Fruit fly (Drosophila melanogaster): ENCODE measurements around the gene CG7907.

The CG7907 gene

DNA sequence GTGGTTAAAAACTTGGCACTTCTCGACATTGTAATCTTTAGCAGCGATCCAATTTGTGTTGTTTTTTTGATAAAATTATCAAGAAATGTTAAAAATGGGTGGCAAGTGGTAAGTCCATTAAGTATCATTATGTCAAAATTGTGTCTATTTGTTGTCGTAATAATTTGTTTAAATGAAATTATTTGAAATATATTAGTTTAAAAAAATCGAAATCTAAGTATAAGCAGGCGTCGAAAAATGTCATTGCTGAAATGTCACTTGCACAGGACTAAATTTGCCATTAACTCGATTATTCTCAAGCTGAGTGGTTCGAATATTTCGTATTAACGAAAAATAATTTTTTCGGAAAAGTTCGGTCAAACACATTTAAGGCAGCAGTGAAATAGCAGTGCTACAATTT lies at the start of gene CG7907:
Gene CG7907 (plus strand): TSS at position 301 of the 400 bp plus-strand sequence.
- TF ChIP-seq CG8478 (optimal IDR thresholded peaks at IDR 0.05) (no peak), CTCF (optimal IDR thresholded peaks at IDR 0.05) (no peak)

DNA sequence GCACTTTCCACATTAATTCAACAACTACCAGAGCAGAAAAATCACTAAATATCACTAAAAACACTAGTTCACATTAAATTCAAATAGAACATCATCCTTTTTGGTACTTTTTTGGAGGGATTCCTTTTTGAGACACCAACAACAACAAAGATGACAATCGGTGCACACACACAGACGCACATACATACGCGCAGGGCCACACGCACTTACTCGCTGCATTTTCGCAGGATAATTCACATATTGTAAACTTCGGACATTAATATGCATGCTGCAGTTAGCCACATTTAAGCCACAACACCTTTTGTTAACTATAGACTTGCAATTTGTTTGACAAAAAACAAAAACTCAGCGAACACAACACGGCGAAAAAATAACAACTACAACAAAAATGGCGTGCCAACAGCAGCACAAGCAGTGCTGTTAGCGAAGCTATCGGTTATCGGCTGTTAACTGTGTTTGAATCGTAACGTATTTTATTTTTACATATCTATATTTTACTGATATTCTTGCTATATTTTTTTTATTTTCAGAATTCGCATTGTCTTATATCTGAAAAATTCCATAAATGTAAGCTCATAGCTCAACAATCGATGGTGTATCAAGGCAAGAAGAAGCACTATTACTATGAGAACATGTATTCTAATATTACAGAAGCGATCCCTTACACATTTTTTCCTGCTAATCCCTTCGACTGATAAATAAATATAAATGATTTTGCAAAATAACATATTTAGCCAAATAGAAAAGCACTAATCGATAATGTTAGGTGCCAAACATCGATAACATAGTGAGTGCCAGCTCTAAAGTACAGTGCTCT lies 44.0 kb upstream of the CG7907 start:
- TF ChIP-seq CG8478 (optimal IDR thresholded peaks at IDR 0.05) (no peak), CTCF (optimal IDR thresholded peaks at IDR 0.05) (no peak)

DNA sequence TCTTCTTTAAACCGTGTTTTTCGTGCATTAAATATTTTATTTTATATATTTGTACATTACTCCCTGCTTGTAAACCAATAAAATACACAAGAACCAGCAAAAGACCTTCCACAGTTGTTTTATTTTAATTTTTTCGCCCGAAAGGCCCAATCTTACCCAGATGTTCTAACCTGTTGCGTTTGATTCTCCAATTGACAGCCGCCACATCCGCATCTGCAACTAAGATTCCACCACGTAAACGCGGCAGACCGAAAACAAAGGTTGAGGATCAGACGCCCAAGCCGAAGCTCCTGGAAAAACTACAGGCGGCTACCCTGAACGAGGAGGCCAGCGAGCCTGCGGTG lies 43.4 kb upstream of the CG7907 start:
- TF ChIP-seq CG8478 (optimal IDR thresholded peaks at IDR 0.05): no peak
- TF ChIP-seq CTCF (optimal IDR thresholded peaks at IDR 0.05): no peak

DNA sequence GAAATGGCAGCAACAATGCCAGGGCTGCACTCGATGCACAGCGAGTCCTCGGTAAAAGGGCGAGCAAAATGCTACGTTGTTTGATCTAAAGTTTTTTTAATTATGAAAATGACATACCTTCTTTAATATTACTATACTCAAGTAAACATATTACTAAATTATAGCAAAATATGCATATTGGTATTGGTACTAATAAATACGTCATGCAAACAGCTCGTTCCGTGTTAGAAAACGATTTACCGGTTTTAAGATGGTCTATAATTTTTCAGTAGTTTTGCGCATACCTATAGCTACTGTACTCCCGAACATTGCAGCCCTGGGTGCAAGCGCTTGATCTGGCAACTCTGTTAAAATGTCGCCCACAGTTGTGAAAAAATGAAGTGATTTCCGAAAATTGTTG lies 38.3 kb upstream of the CG7907 start:
- TF ChIP-seq CTCF (optimal IDR thresholded peaks at IDR 0.05): no peak
- TF ChIP-seq CG8478 (optimal IDR thresholded peaks at IDR 0.05): no peak

DNA sequence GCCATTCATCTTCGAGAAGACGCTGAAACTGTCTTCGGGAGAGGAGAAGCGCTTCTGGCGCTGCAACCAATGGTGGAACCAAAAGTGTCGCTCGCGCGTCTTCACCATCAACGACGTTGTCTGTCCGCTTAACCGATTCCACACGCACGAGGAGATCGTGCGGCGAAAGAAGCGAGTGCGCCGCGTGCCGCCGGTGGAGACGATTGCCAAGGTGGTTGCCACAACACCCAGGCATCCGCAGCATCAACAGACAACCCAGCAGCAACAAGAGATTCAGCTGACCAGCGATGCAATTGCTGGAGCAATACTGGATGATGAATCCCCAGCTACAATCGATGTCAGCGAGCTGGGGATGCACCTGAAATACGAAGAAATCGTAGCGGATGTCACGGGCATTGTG lies 35.1 kb upstream of the CG7907 start:
- TF ChIP-seq CG8478 (optimal IDR thresholded peaks at IDR 0.05) (no peak), CTCF (optimal IDR thresholded peaks at IDR 0.05) (no peak)

DNA sequence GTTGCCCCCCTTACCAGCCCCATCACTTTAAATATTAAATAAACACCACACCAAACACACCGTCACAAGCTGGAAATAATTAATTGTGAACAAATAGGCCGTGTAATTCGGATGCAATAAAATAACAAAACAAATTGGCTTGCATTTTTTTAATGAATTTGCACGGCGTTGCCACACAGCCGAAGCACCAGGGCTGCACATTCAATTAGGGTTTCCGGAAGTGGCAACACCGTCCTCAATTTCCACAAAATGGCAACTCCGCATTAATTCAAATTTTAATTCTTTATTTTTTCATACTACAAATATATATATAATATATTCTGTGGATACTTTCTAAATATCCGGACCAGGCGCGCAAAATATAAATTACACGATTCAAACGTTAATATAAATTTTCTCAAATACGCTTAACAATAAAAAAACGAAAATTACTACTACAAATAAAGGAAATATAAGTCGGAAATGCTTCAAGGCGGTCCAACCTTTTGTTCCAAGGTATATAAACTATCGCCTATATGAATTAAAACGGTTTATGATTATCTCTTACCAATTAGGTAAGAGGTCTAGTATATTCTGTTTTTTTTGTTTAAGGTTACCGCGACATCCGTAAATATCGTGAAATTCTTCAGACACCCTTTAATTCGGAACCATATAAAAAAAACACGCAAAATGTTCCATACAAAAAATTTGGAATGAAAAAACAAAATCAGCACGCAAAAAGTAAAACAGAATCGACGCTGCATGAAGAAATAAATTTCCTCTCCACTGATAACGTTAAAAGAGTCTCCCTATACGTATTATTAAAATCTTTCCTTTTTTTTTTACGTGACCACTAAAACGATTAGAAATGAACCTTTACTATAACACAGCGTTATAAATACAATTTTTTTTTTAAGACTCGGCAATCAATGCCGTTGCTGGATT lies 29.9 kb upstream of the CG7907 start:
- TF ChIP-seq CG8478 (optimal IDR thresholded peaks at IDR 0.05): no peak
- TF ChIP-seq CTCF (optimal IDR thresholded peaks at IDR 0.05): peak in 1 of 2 experiments; percentile 45

DNA sequence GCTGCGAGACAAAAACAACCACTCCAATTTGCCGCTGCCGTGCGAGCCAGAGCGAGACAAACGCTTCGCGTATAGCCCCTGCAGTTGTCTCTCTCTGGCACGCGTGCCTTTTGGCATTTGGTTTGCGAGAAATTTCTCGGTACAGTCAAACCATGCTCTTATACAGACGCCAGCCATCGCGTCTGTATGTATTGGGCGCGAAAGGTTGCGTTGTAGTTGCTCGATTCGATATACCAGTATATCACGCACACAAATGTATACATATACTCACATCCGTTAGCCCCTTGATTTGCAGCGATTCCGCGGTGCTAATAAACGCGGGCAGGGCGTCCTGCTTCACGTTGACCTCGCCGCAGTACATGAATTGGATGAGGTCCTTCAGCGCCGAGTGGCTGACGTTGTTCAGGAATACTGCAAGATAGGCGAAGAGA lies 27.2 kb upstream of the CG7907 start:
- TF ChIP-seq CTCF (optimal IDR thresholded peaks at IDR 0.05) (peak in 1 of 2 experiments; percentile 33), CG8478 (optimal IDR thresholded peaks at IDR 0.05) (no peak)

DNA sequence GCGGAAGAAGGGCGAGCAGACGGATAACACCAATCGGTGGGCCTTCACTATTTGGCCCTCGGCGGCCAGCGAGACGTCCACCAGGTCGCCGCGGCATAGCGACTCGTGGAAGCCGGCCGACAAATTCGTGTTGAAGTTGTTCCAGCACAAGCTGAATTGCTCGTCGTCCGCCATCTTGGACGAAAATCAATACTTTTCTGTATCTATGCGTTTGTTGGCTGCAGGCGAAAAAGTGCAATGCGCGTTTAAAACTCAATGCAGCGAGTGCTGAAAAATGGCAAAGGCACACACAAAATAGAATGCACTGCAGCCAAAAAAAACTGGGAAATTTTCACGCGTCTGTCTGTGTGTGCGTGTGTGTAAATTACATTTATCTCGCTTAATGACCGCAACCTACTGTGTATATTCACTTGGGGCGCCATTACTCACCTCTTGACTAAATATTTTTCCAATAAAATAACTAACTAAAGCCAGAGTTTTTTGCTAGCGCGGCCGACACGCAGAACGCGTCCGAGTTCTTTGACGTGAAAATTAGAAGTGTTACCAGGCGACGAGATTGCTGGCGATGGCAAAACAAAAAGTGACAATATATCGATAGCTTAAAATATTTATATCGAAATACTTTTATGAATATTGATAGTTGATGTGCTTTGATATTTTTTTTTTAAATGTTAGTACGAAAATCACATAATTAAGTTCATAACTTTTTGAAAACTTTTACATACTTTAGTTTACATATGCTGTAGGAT lies 26.5 kb upstream of the CG7907 start:
- TF ChIP-seq CTCF (optimal IDR thresholded peaks at IDR 0.05) (peak in 1 of 2 experiments; percentile 18), CG8478 (optimal IDR thresholded peaks at IDR 0.05) (no peak)

DNA sequence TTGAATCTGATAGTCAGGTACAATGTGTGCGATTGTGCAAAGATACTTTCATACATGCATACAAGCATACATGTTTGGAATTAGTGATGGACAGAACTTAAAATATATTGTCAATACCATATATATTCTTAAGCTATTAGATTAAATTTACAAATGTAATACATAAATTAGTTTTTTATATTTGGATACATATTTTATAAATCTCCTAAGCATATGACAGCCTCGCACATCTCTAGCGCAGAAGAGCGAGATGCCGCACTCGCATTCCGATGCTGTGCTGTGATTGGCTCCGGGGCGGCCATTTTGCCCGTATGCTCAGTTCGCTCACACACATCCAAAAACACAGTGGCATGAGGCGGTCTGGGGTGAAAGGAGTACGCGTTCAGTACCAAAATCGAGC lies 24.9 kb upstream of the CG7907 start, which contains the start of gene tin:
Gene tin (plus strand): TSS at position 383 of the 400 bp plus-strand sequence.
- TF ChIP-seq CTCF (optimal IDR thresholded peaks at IDR 0.05) (no peak), CG8478 (optimal IDR thresholded peaks at IDR 0.05) (no peak)

DNA sequence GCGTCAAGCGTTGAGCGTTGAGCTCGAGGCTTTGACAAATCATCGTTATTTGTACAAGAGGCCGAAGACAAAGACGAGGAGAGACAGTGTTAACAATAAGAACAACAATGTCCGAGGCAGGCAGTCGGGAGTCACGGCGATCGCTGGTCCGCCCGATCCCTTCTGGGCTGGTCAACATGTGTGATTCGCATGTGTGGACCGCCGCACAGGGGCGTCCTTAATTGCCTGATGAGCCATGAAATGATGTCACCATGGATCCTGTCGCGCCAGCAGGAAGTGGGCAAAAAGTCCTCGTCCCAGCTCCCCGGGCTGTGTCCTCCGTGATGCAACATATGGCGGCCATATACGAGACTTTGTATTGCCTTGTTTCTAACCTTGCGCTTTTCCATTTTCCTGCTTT lies 23.6 kb upstream of the CG7907 start:
- no peak for TF ChIP-seq CTCF (optimal IDR thresholded peaks at IDR 0.05)
- TF ChIP-seq CG8478 (optimal IDR thresholded peaks at IDR 0.05): no peak

DNA sequence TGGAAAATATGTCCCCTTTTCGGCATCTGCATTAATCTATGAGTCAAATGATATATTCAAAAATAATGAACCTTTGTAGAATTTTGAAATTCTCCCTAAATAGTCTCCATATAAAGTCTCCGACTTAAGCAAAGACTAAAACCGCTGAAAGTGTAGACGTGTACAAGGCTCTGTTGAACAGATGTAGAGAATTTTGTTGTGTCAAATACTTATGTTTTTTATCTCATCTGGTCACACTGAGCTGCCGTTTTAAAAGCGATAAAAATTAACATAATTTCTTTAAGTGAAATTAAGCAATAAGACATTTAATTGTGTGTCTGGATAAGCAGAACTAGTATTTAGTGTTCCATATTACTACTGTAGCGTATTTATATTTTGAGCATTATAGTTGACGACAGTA lies 17.4 kb upstream of the CG7907 start:
- TF ChIP-seq CG8478 (optimal IDR thresholded peaks at IDR 0.05): no peak
- peak; percentile 52 to 78 for TF ChIP-seq CTCF (optimal IDR thresholded peaks at IDR 0.05)

DNA sequence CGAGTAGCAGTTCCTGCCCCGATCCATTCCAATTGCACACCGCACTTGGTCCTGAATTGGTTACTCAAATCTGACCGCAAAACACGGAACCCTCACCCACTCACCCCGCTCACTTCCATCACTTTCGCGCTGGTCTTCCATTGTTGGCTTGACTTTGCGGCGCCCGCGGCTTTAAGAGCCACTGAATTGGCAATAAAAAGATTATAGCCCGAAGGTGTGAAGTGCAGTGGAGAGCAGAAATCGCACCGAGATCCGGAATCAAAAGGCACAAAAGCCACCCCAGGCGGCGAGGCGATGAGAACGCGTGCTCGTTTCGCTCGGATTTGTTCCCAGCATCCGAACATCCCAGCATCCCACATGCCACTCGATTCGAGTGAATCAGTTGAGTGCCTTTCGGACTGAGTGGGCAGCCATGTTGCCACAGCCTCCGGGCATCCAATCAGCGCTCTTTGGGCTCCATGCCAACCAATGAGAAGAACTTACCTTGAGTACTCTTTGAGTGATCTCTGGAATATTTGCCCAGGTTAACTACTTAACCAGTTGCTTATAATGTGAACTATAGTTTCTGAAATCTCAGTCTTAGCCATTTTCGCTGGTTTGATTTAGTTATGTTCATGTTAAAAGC lies 16.1 kb upstream of the CG7907 start:
- no peak for TF ChIP-seq CTCF (optimal IDR thresholded peaks at IDR 0.05)
- no peak for TF ChIP-seq CG8478 (optimal IDR thresholded peaks at IDR 0.05)

DNA sequence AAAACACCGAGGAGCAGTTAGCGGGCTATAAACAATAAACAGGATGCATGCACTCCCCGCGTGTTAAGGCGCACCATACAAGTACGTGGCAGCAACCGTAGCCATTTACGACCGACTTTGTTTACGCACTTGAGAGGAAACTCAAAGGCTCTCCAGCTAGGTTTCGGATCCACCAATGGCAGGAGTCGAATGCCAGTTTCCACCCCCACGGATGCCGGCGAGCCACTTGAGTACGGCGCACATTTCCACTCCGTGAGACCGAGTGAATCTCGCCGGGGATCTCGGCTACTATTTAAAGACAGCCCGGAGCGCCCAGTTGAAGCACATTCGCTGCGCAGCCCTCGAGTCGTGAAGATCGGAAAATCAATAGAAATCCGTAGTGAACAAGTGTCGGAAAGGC lies 15.0 kb upstream of the CG7907 start, which contains the start of gene bap:
Gene bap (plus strand): TSS at position 317 of the 400 bp plus-strand sequence.
- TF ChIP-seq CTCF (optimal IDR thresholded peaks at IDR 0.05): no peak
- TF ChIP-seq CG8478 (optimal IDR thresholded peaks at IDR 0.05): no peak

DNA sequence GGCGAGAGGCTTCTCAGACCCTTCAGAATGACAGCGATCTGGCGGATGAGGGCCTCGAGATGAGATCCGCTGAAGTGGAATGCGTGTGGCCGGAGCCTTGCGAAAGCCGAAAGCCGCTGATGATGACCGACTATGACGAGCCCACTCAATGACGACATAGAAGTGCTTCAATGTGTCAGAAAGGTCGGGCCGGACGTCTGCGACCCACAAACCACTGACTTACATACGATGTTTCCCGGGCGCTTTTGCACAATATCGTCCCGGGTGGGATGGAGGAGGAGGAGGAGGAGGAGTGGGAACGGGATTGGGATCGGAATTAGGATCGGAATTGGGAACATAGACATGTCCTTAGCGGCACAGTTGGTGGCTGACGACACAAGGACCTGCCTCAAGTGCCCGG lies 12.6 kb upstream of the CG7907 start:
- no peak for TF ChIP-seq CG8478 (optimal IDR thresholded peaks at IDR 0.05)
- no peak for TF ChIP-seq CTCF (optimal IDR thresholded peaks at IDR 0.05)
